5 fruit fly cellular contexts compared by ENCODE assay signal in genomic region chr3R:20310905-20311304, dm6.
TF ChIP-seq lines count a peak whose summit lies in the region.

No protein-coding gene starts in this region.

- TF ChIP-seq CTCF in whole organism, embryonic (GFP tag; optimal IDR thresholded peaks at IDR 0.05; lab: Kevin White, UChicago): no peak

TF ChIP-seq in whole organism, adult, 20 proteins besides CTCF, POLR2A, EP300 and RAD21 (continues in another document):
- TF ChIP-seq ovo (GFP tag; optimal IDR thresholded peaks at IDR 0.05; lab: Kevin White, UChicago) (no peak), Crg-1 (GFP tag; optimal IDR thresholded peaks at IDR 0.05; lab: Kevin White, UChicago) (no peak), Hr96 (GFP tag; optimal IDR thresholded peaks at IDR 0.05; lab: Kevin White, UChicago) (no peak), cic (GFP tag; optimal IDR thresholded peaks at IDR 0.05; lab: Kevin White, UChicago) (no peak), tj (GFP tag; optimal IDR thresholded peaks at IDR 0.05; lab: Kevin White, UChicago) (no peak), CG14711 (tag; optimal IDR thresholded peaks at IDR 0.05; lab: Kevin White, UChicago) (peak; percentile 2), Clk (GFP tag; optimal IDR thresholded peaks at IDR 0.05; lab: Kevin White, UChicago) (peak; percentile 13), CG7045 (GFP tag; optimal IDR thresholded peaks at IDR 0.05; lab: Kevin White, UChicago) (no peak), bab1 (GFP tag; optimal IDR thresholded peaks at IDR 0.05; lab: Kevin White, UChicago) (no peak), CG7101 (tag; optimal IDR thresholded peaks at IDR 0.05; lab: Kevin White, UChicago) (peak; percentile 46), kay (GFP tag; lab: Kevin White, UChicago; ENCODE audit: borderline replicate concordance) (peak; percentile 92), Mnt (GFP tag; optimal IDR thresholded peaks at IDR 0.05; lab: Kevin White, UChicago) (no peak), toe (GFP tag; optimal IDR thresholded peaks at IDR 0.05; lab: Kevin White, UChicago) (no peak), cnc (optimal IDR thresholded peaks at IDR 0.05; lab: Kevin White, UChicago) (no peak), pad (GFP tag; optimal IDR thresholded peaks at IDR 0.05; lab: Kevin White, UChicago) (no peak), CG1620 (GFP tag; optimal IDR thresholded peaks at IDR 0.05; lab: Kevin White, UChicago) (no peak), CG5204 (GFP tag; optimal IDR thresholded peaks at IDR 0.05; lab: Kevin White, UChicago) (no peak), CG12768 (GFP tag; optimal IDR thresholded peaks at IDR 0.05; lab: Kevin White, UChicago) (no peak), CG33017 (tag; optimal IDR thresholded peaks at IDR 0.05; lab: Kevin White, UChicago) (peak; percentile 60)

TF ChIP-seq in whole organism, embryonic, 481 proteins besides CTCF, POLR2A, EP300 and RAD21 (continues in another document):
- no peak for TF ChIP-seq danr (GFP tag; IDR thresholded peaks at IDR 0.05; lab: Robert Waterston, UW)
- peak; percentile 43 for TF ChIP-seq CG30403 (GFP tag; optimal IDR thresholded peaks at IDR 0.05; lab: Kevin White, UChicago)
- no peak for TF ChIP-seq Lhr (GFP tag; optimal IDR thresholded peaks at IDR 0.05; lab: Kevin White, UChicago)
- TF ChIP-seq CG4730 (GFP tag; IDR thresholded peaks at IDR 0.05; lab: Robert Waterston, UW): no peak
- no peak for TF ChIP-seq klu (GFP tag; IDR thresholded peaks at IDR 0.05; lab: Robert Waterston, UW)
- TF ChIP-seq CG13775 (GFP tag; optimal IDR thresholded peaks at IDR 0.05; lab: Kevin White, UChicago): peak; percentile 10
- no peak for TF ChIP-seq ttk (GFP tag; IDR thresholded peaks at IDR 0.05; lab: Robert Waterston, UW)
- TF ChIP-seq CG6175 (GFP tag; IDR thresholded peaks at IDR 0.05; lab: Robert Waterston, UW): no peak
- TF ChIP-seq Ada2b (GFP tag; IDR thresholded peaks at IDR 0.05; lab: Robert Waterston, UW): no peak
- TF ChIP-seq sima (GFP tag; optimal IDR thresholded peaks at IDR 0.05; lab: Kevin White, UChicago): no peak
- TF ChIP-seq CG16863 (GFP tag; optimal IDR thresholded peaks at IDR 0.05; lab: Kevin White, UChicago): no peak
- peak; percentile 47 for TF ChIP-seq CG3281 (GFP tag; optimal IDR thresholded peaks at IDR 0.05; lab: Kevin White, UChicago)
- TF ChIP-seq gfzf (GFP tag; optimal IDR thresholded peaks at IDR 0.05; lab: Kevin White, UChicago): no peak
- peak; percentile 13 for TF ChIP-seq CG6254 (GFP tag; optimal IDR thresholded peaks at IDR 0.05; lab: Kevin White, UChicago)
- no peak for TF ChIP-seq CG5953 (GFP tag; IDR thresholded peaks at IDR 0.05; lab: Robert Waterston, UW)
- TF ChIP-seq CG16813 (GFP tag; IDR thresholded peaks at IDR 0.05; lab: Robert Waterston, UW; ENCODE audit: partially characterized antibody): no peak
- peak; percentile 85 for TF ChIP-seq sens (GFP tag; lab: Kevin White, UChicago)
- no peak for TF ChIP-seq MTF-1 (GFP tag; optimal IDR thresholded peaks at IDR 0.05; lab: Kevin White, UChicago; ENCODE audit: borderline replicate concordance)
- TF ChIP-seq Hr51 (GFP tag; optimal IDR thresholded peaks at IDR 0.05; lab: Kevin White, UChicago): peak in 1 of 2 experiments; percentile 29

TF ChIP-seq in whole organism, prepupa, 60 proteins besides CTCF, POLR2A, EP300 and RAD21 (continues in another document):
- TF ChIP-seq esn (GFP tag; optimal IDR thresholded peaks at IDR 0.05; lab: Kevin White, UChicago) (peak; percentile 11), CG11902 (GFP tag; optimal IDR thresholded peaks at IDR 0.05; lab: Kevin White, UChicago) (no peak), CG15336 (GFP tag; IDR thresholded peaks at IDR 0.05; lab: Robert Waterston, UW) (no peak; the same call in 1 of the 2 replicates), CG9139 (GFP tag; optimal IDR thresholded peaks at IDR 0.05; lab: Kevin White, UChicago) (no peak), Eip93F (GFP tag; optimal IDR thresholded peaks at IDR 0.05; lab: Kevin White, UChicago) (no peak), net (GFP tag; optimal IDR thresholded peaks at IDR 0.05; lab: Kevin White, UChicago) (peak; percentile 2), svp (GFP tag; lab: Kevin White, UChicago) (peak; percentile 49), CG4318 (GFP tag; optimal IDR thresholded peaks at IDR 0.05; lab: Kevin White, UChicago) (no peak), Sox14 (GFP tag; optimal IDR thresholded peaks at IDR 0.05; lab: Kevin White, UChicago) (no peak), CG11294 (GFP tag; IDR thresholded peaks at IDR 0.05; lab: Robert Waterston, UW) (no peak), dsx (GFP tag; optimal IDR thresholded peaks at IDR 0.05; lab: Kevin White, UChicago; ENCODE audit: poor library complexity, severe bottlenecking) (no peak), Eip78C (GFP tag; lab: Kevin White, UChicago) (peak; percentile 71), CG34406 (GFP tag; optimal IDR thresholded peaks at IDR 0.05; lab: Kevin White, UChicago) (no peak), CG8319 (GFP tag; optimal IDR thresholded peaks at IDR 0.05; lab: Kevin White, UChicago) (no peak), Hr4 (GFP tag; optimal IDR thresholded peaks at IDR 0.05; lab: Kevin White, UChicago) (peak; percentile 31), Sox102F (GFP tag; optimal IDR thresholded peaks at IDR 0.05; lab: Kevin White, UChicago) (peak; percentile 19), CG6854 (GFP tag; optimal IDR thresholded peaks at IDR 0.05; lab: Kevin White, UChicago) (no peak), Blimp-1 (GFP tag; optimal IDR thresholded peaks at IDR 0.05; lab: Kevin White, UChicago) (no peak), CG8632 (GFP tag; optimal IDR thresholded peaks at IDR 0.05; lab: Kevin White, UChicago) (no peak), Met (GFP tag; optimal IDR thresholded peaks at IDR 0.05; lab: Kevin White, UChicago) (peak; percentile 49)

TF ChIP-seq in whole organism, pupa, 21 proteins besides CTCF, POLR2A, EP300 and RAD21:
- TF ChIP-seq rn (GFP tag; IDR thresholded peaks at IDR 0.05; lab: Robert Waterston, UW) (no peak), CG10348 (GFP tag; IDR thresholded peaks at IDR 0.05; lab: Robert Waterston, UW) (no peak), CG8301 (tag; optimal IDR thresholded peaks at IDR 0.05; lab: Kevin White, UChicago) (no peak), EcR (GFP tag; optimal IDR thresholded peaks at IDR 0.05; lab: Kevin White, UChicago) (no peak), Snoo (tag; optimal IDR thresholded peaks at IDR 0.05; lab: Kevin White, UChicago) (peak; percentile 25), CG12605 (GFP tag; IDR thresholded peaks at IDR 0.05; lab: Robert Waterston, UW) (no peak), CG14655 (GFP tag; optimal IDR thresholded peaks at IDR 0.05; lab: Kevin White, UChicago) (peak; percentile 36), CG32121 (GFP tag; IDR thresholded peaks at IDR 0.05; lab: Robert Waterston, UW) (no peak)

TF ChIP-seq in whole organism, wandering third instar larva, 38 proteins besides CTCF, POLR2A, EP300 and RAD21:
- peak; percentile 26 for TF ChIP-seq rgr (GFP tag; optimal IDR thresholded peaks at IDR 0.05; lab: Kevin White, UChicago)
- peak; percentile 23 for TF ChIP-seq Sp1 (GFP tag; optimal IDR thresholded peaks at IDR 0.05; lab: Kevin White, UChicago)
- TF ChIP-seq tai (GFP tag; optimal IDR thresholded peaks at IDR 0.05; lab: Kevin White, UChicago): peak; percentile 16
- TF ChIP-seq fru (GFP tag; optimal IDR thresholded peaks at IDR 0.05; lab: Kevin White, UChicago): peak; percentile 3
- peak; percentile 5 for TF ChIP-seq woc (GFP tag; optimal IDR thresholded peaks at IDR 0.05; lab: Kevin White, UChicago)
- TF ChIP-seq Dfd (GFP tag; optimal IDR thresholded peaks at IDR 0.05; lab: Kevin White, UChicago): no peak
- TF ChIP-seq usp (GFP tag; optimal IDR thresholded peaks at IDR 0.05; lab: Kevin White, UChicago): no peak
- TF ChIP-seq foxo (GFP tag; optimal IDR thresholded peaks at IDR 0.05; lab: Kevin White, UChicago): peak in 1 of 2 experiments; percentile 26
- no peak for TF ChIP-seq Myc (optimal IDR thresholded peaks at IDR 0.05; lab: Kevin White, UChicago)
- peak; percentile 11 for TF ChIP-seq br (GFP tag; optimal IDR thresholded peaks at IDR 0.05; lab: Kevin White, UChicago)
- TF ChIP-seq lola (GFP tag; optimal IDR thresholded peaks at IDR 0.05; lab: Kevin White, UChicago): no peak
- no peak for TF ChIP-seq h (GFP tag; optimal IDR thresholded peaks at IDR 0.05; lab: Kevin White, UChicago)
- TF ChIP-seq ey (GFP tag; optimal IDR thresholded peaks at IDR 0.05; lab: Kevin White, UChicago): peak; percentile 24
- TF ChIP-seq Hr78 (GFP tag; optimal IDR thresholded peaks at IDR 0.05; lab: Kevin White, UChicago): no peak
- no peak for TF ChIP-seq jim (GFP tag; optimal IDR thresholded peaks at IDR 0.05; lab: Kevin White, UChicago)
- TF ChIP-seq sv (GFP tag; optimal IDR thresholded peaks at IDR 0.05; lab: Kevin White, UChicago): no peak
